Fruit fly (Drosophila melanogaster): ENCODE data around the gene pira.

DNA sequence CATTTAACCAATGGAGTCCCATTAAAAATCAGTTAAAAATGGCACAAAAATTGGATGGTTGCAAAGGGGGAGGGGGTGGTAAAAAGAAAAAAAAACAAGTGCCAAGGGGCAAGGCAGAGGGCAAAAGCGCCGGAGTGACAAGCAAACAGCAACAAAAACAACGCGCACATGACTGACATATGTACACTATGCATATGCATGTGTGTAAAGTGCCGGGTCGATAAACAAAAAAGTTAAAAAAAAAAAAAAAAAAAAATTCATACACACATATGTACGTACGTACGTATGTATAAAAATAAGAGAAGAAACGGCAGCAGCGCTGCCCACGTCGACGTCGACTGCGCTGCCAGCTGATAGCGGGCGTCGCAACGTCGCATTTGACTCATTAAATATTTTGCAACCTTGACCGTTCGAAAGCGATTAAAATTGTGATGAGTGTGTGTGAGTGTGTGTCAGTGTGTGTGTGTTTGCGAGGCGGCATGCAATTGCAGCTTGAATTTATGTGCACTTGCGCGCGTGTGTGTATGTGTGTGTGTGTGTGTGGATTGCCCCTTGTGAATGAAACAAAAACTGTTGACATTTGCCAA lies 35.7 kb downstream of the pira start:
- TF ChIP-seq Meics (GFP tag; optimal IDR thresholded peaks at IDR 0.05) (no peak), ato (GFP tag; IDR thresholded peaks at IDR 0.05; ENCODE audit: partially characterized antibody) (no peak), dm (GFP tag; optimal IDR thresholded peaks at IDR 0.05) (no peak), H2.0 (GFP tag; IDR thresholded peaks at IDR 0.05) (no peak), Sox102F (GFP tag; optimal IDR thresholded peaks at IDR 0.05) (no peak), tup (GFP tag; optimal IDR thresholded peaks at IDR 0.05) (no peak), Rfx (GFP tag; IDR thresholded peaks at IDR 0.05) (no peak), CG10565 (GFP tag; optimal IDR thresholded peaks at IDR 0.05) (no peak), NC2α (GFP tag; optimal IDR thresholded peaks at IDR 0.05) (no peak), CG2120 (GFP tag; optimal IDR thresholded peaks at IDR 0.05) (no peak), ssp (GFP tag; IDR thresholded peaks at IDR 0.05) (no peak), mam (GFP tag; optimal IDR thresholded peaks at IDR 0.05) (no peak), grn (GFP tag; optimal IDR thresholded peaks at IDR 0.05) (no peak), gce (GFP tag; IDR thresholded peaks at IDR 0.05) (no peak)

Data from whole organism, embryonic.